Comparison of ENCODE assay signal across 5 fruit fly cellular contexts in the genomic region with DNA sequence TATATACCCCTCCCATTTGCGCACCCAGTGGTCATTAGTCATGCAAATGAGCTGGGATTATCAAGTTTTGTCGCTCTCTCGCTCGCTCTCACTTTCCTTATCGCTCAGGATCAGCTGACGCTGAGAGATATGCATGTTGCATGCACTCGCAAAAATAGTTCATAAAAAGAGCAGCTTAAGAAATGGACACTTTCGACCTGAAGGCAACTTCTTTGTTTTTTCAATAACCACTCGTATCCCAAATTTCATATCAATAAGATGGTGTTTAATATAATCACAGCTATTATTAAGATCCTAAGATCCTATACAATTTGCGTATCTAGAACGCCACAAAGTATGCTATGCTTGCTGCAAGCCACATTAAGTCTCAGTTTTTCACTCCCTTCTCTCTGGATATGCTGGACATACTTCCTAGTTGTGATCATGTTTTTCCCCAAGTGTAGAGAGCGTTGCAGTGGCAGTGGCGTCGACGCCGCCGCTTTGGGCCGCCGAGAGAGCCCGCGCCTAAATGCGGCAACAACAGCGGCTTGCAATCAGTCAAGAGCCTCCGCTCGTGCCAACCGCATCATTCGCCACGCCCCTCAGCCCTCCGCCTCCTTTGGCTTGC.
TF ChIP-seq lines count a peak whose summit lies in the region.

TSS of gene CG34417 (plus strand) at position 557 of the 607 bp plus-strand sequence.

- no peak for TF ChIP-seq CTCF in whole organism, embryonic (GFP tag; optimal IDR thresholded peaks at IDR 0.05; lab: Kevin White, UChicago)

TF ChIP-seq in whole organism, adult, 20 proteins besides CTCF, POLR2A, EP300 and RAD21:
- TF ChIP-seq Clk (GFP tag; optimal IDR thresholded peaks at IDR 0.05; lab: Kevin White, UChicago) (no peak), tj (GFP tag; optimal IDR thresholded peaks at IDR 0.05; lab: Kevin White, UChicago) (peak; percentile 24)
TF ChIP-seq in whole organism, adult: peak in this region for 1.

TF ChIP-seq in whole organism, embryonic, 481 proteins besides CTCF, POLR2A, EP300 and RAD21 (continues in another document):
- TF ChIP-seq CG8290 (GFP tag; optimal IDR thresholded peaks at IDR 0.05; lab: Kevin White, UChicago): no peak
- peak in 1 of 2 experiments; percentile 54 for TF ChIP-seq CG8290 (tag; optimal IDR thresholded peaks at IDR 0.05; lab: Kevin White, UChicago)
- no peak for TF ChIP-seq CG33557 (GFP tag; optimal IDR thresholded peaks at IDR 0.05; lab: Kevin White, UChicago)
- TF ChIP-seq CG6272 (GFP tag; IDR thresholded peaks at IDR 0.05; lab: Robert Waterston, UW): no peak
- TF ChIP-seq ken (GFP tag; IDR thresholded peaks at IDR 0.05; lab: Robert Waterston, UW): 0 out of 3 replicates have a peak, but pooled peaks have one; percentile 16
- peak in 1 of 2 experiments; percentile 8 for TF ChIP-seq tll (GFP tag; optimal IDR thresholded peaks at IDR 0.05; lab: Kevin White, UChicago)
- TF ChIP-seq lola (GFP tag; optimal IDR thresholded peaks at IDR 0.05; lab: Kevin White, UChicago): peak in 1 of 3 experiments; percentile 22
- TF ChIP-seq dmrt11E (tag; optimal IDR thresholded peaks at IDR 0.05; lab: Kevin White, UChicago): peak; percentile 25
- TF ChIP-seq p53 (GFP tag; optimal IDR thresholded peaks at IDR 0.05; lab: Kevin White, UChicago): no peak
- TF ChIP-seq BtbVII (GFP tag; optimal IDR thresholded peaks at IDR 0.05; lab: Kevin White, UChicago): no peak
- TF ChIP-seq CG8924 (tag; optimal IDR thresholded peaks at IDR 0.05; lab: Kevin White, UChicago): no peak
- TF ChIP-seq CG15479 (GFP tag; optimal IDR thresholded peaks at IDR 0.05; lab: Kevin White, UChicago): peak; percentile 55
- TF ChIP-seq sd (tag; optimal IDR thresholded peaks at IDR 0.05; lab: Kevin White, UChicago): no peak
- TF ChIP-seq gem (tag; optimal IDR thresholded peaks at IDR 0.05; lab: Kevin White, UChicago): peak; percentile 3
- no peak for TF ChIP-seq corto (GFP tag; optimal IDR thresholded peaks at IDR 0.05; lab: Kevin White, UChicago)
- TF ChIP-seq insv (GFP tag; optimal IDR thresholded peaks at IDR 0.05; lab: Kevin White, UChicago): peak in 1 of 2 experiments; percentile 68
- TF ChIP-seq ci (GFP tag; IDR thresholded peaks at IDR 0.05; lab: Robert Waterston, UW): no peak
- peak; percentile 7 for TF ChIP-seq CG14710 (tag; optimal IDR thresholded peaks at IDR 0.05; lab: Kevin White, UChicago)
- no peak for TF ChIP-seq HmgD (GFP tag; optimal IDR thresholded peaks at IDR 0.05; lab: Kevin White, UChicago)
- no peak for TF ChIP-seq tx (GFP tag; optimal IDR thresholded peaks at IDR 0.05; lab: Kevin White, UChicago)

TF ChIP-seq in whole organism, prepupa, 60 proteins besides CTCF, POLR2A, EP300 and RAD21 (continues in another document):
- TF ChIP-seq dac (GFP tag; optimal IDR thresholded peaks at IDR 0.05; lab: Kevin White, UChicago) (peak; percentile 54), fkh (GFP tag; optimal IDR thresholded peaks at IDR 0.05; lab: Kevin White, UChicago) (no peak), esn (GFP tag; optimal IDR thresholded peaks at IDR 0.05; lab: Kevin White, UChicago) (peak; percentile 87), CG8119 (GFP tag; IDR thresholded peaks at IDR 0.05; lab: Robert Waterston, UW) (peak; percentile 85), OdsH (GFP tag; optimal IDR thresholded peaks at IDR 0.05; lab: Kevin White, UChicago) (peak; percentile 77), CG32006 (GFP tag; optimal IDR thresholded peaks at IDR 0.05; lab: Kevin White, UChicago) (peak; percentile 90), Hr4 (GFP tag; optimal IDR thresholded peaks at IDR 0.05; lab: Kevin White, UChicago) (peak; percentile 86), cyc (GFP tag; optimal IDR thresholded peaks at IDR 0.05; lab: Kevin White, UChicago) (peak; percentile 64), CG6163 (GFP tag; IDR thresholded peaks at IDR 0.05; lab: Robert Waterston, UW) (peak; percentile 66; the same call in 1 of the 3 replicates), CG34406 (GFP tag; optimal IDR thresholded peaks at IDR 0.05; lab: Kevin White, UChicago) (peak; percentile 76), lz (GFP tag; optimal IDR thresholded peaks at IDR 0.05; lab: Kevin White, UChicago) (peak; percentile 81), CG10669 (GFP tag; optimal IDR thresholded peaks at IDR 0.05; lab: Kevin White, UChicago) (peak; percentile 76), Eip93F (GFP tag; optimal IDR thresholded peaks at IDR 0.05; lab: Kevin White, UChicago) (peak; percentile 17), acj6 (GFP tag; optimal IDR thresholded peaks at IDR 0.05; lab: Kevin White, UChicago) (peak; percentile 82), Blimp-1 (GFP tag; optimal IDR thresholded peaks at IDR 0.05; lab: Kevin White, UChicago) (peak; percentile 86), CG10631 (GFP tag; optimal IDR thresholded peaks at IDR 0.05; lab: Kevin White, UChicago) (peak; percentile 75), vri (GFP tag; optimal IDR thresholded peaks at IDR 0.05; lab: Kevin White, UChicago) (peak; percentile 57), Eip75B (GFP tag; optimal IDR thresholded peaks at IDR 0.05; lab: Kevin White, UChicago) (peak; percentile 80), pdm3 (GFP tag; optimal IDR thresholded peaks at IDR 0.05; lab: Kevin White, UChicago) (peak; percentile 84), Smox (GFP tag; optimal IDR thresholded peaks at IDR 0.05; lab: Kevin White, UChicago) (peak; percentile 78)

TF ChIP-seq in whole organism, pupa, 21 proteins besides CTCF, POLR2A, EP300 and RAD21:
- TF ChIP-seq CG15710 (tag; optimal IDR thresholded peaks at IDR 0.05; lab: Kevin White, UChicago) (peak; percentile 75), CG8159 (tag; optimal IDR thresholded peaks at IDR 0.05; lab: Kevin White, UChicago) (peak; percentile 83), CG4496 (GFP tag; IDR thresholded peaks at IDR 0.05; lab: Robert Waterston, UW) (0 out of 3 replicates have a peak, but pooled peaks have one; percentile 20), CG13204 (GFP tag; optimal IDR thresholded peaks at IDR 0.05; lab: Kevin White, UChicago) (peak; percentile 58), Snoo (tag; optimal IDR thresholded peaks at IDR 0.05; lab: Kevin White, UChicago) (peak; percentile 62), EcR (GFP tag; optimal IDR thresholded peaks at IDR 0.05; lab: Kevin White, UChicago) (peak; percentile 26), CG8301 (tag; optimal IDR thresholded peaks at IDR 0.05; lab: Kevin White, UChicago) (peak; percentile 72), CG10348 (GFP tag; IDR thresholded peaks at IDR 0.05; lab: Robert Waterston, UW) (no peak), Ets98B (GFP tag; IDR thresholded peaks at IDR 0.05; lab: Robert Waterston, UW) (peak; percentile 33), CG9948 (tag; optimal IDR thresholded peaks at IDR 0.05; lab: Kevin White, UChicago) (peak; percentile 72), CG17806 (tag; optimal IDR thresholded peaks at IDR 0.05; lab: Kevin White, UChicago) (peak; percentile 60), Pif1A (GFP tag; optimal IDR thresholded peaks at IDR 0.05; lab: Kevin White, UChicago) (peak; percentile 82), fd96Ca (GFP tag; IDR thresholded peaks at IDR 0.05; lab: Robert Waterston, UW) (peak; percentile 67; the same call in 1 of the 3 replicates), CG34367 (tag; optimal IDR thresholded peaks at IDR 0.05; lab: Kevin White, UChicago) (peak; percentile 64), Pif1B (GFP tag; optimal IDR thresholded peaks at IDR 0.05; lab: Kevin White, UChicago) (peak; percentile 77), gl (tag; optimal IDR thresholded peaks at IDR 0.05; lab: Kevin White, UChicago) (peak; percentile 42), CG14655 (GFP tag; optimal IDR thresholded peaks at IDR 0.05; lab: Kevin White, UChicago) (peak; percentile 87), D1 (tag; optimal IDR thresholded peaks at IDR 0.05; lab: Kevin White, UChicago) (peak; percentile 29), rn (GFP tag; IDR thresholded peaks at IDR 0.05; lab: Robert Waterston, UW) (no peak), CG12605 (GFP tag; IDR thresholded peaks at IDR 0.05; lab: Robert Waterston, UW) (peak; percentile 49), CG32121 (GFP tag; IDR thresholded peaks at IDR 0.05; lab: Robert Waterston, UW) (peak; percentile 32; the same call in 1 of the 2 replicates)

TF ChIP-seq in whole organism, wandering third instar larva, 38 proteins besides CTCF, POLR2A, EP300 and RAD21 (continues in another document):
- TF ChIP-seq Sp1 (GFP tag; optimal IDR thresholded peaks at IDR 0.05; lab: Kevin White, UChicago) (peak; percentile 78), foxo (GFP tag; optimal IDR thresholded peaks at IDR 0.05; lab: Kevin White, UChicago) (peak in 1 of 2 experiments; percentile 76), CrebA (GFP tag; optimal IDR thresholded peaks at IDR 0.05; lab: Kevin White, UChicago; ENCODE audit: borderline replicate concordance) (no peak), br (GFP tag; optimal IDR thresholded peaks at IDR 0.05; lab: Kevin White, UChicago) (peak; percentile 77), Abd-B (GFP tag; optimal IDR thresholded peaks at IDR 0.05; lab: Kevin White, UChicago) (no peak), Hnf4 (GFP tag; optimal IDR thresholded peaks at IDR 0.05; lab: Kevin White, UChicago) (peak; percentile 45), jim (GFP tag; optimal IDR thresholded peaks at IDR 0.05; lab: Kevin White, UChicago) (no peak), dl (GFP tag; optimal IDR thresholded peaks at IDR 0.05; lab: Kevin White, UChicago; ENCODE audit: insufficient read depth in 1 of 2, partially characterized antibody in 2 of 2) (no peak), sv (GFP tag; optimal IDR thresholded peaks at IDR 0.05; lab: Kevin White, UChicago) (no peak), OdsH (GFP tag; optimal IDR thresholded peaks at IDR 0.05; lab: Kevin White, UChicago) (peak; percentile 70), brk (GFP tag; optimal IDR thresholded peaks at IDR 0.05; lab: Kevin White, UChicago) (no peak), Hr78 (GFP tag; optimal IDR thresholded peaks at IDR 0.05; lab: Kevin White, UChicago) (no peak), CG9705 (GFP tag; optimal IDR thresholded peaks at IDR 0.05; lab: Kevin White, UChicago) (no peak), h (GFP tag; optimal IDR thresholded peaks at IDR 0.05; lab: Kevin White, UChicago) (peak; percentile 74), Myc (optimal IDR thresholded peaks at IDR 0.05; lab: Kevin White, UChicago) (no peak), HLH106 (tag; optimal IDR thresholded peaks at IDR 0.05; lab: Kevin White, UChicago) (peak; percentile 70), ey (GFP tag; optimal IDR thresholded peaks at IDR 0.05; lab: Kevin White, UChicago) (peak; percentile 78), Vsx2 (GFP tag; optimal IDR thresholded peaks at IDR 0.05; lab: Kevin White, UChicago; ENCODE audit: partially characterized antibody) (no peak), tai (GFP tag; optimal IDR thresholded peaks at IDR 0.05; lab: Kevin White, UChicago) (no peak), psq (GFP tag; optimal IDR thresholded peaks at IDR 0.05; lab: Kevin White, UChicago) (peak; percentile 72), sage (GFP tag; optimal IDR thresholded peaks at IDR 0.05; lab: Kevin White, UChicago) (no peak), Dfd (GFP tag; optimal IDR thresholded peaks at IDR 0.05; lab: Kevin White, UChicago) (no peak), usp (GFP tag; optimal IDR thresholded peaks at IDR 0.05; lab: Kevin White, UChicago) (no peak), lola (GFP tag; optimal IDR thresholded peaks at IDR 0.05; lab: Kevin White, UChicago) (no peak), GATAd (GFP tag; optimal IDR thresholded peaks at IDR 0.05; lab: Kevin White, UChicago) (no peak), Hr83 (GFP tag; optimal IDR thresholded peaks at IDR 0.05; lab: Kevin White, UChicago; ENCODE audit: poor library complexity, severe bottlenecking) (no peak)
